Worm (Caenorhabditis elegans) whole organism, L4 larva: ENCODE results near the gene abts-2.

Experiments
- lsy-2 ChIP-seq, 2 experiments: fragments of 150-350 bp in 1 of 2; sonication (generic microtip) in 1 of 2; optimal IDR thresholded peaks; 2 replicates each; lab custom pipeline; 2014 to 2017; ENCODE audit warnings: missing biosample characterization in 2 of 2, missing genetic modification characterization in 2 of 2
- pha-4 ChIP-seq, 2 experiments: fragments of 150-350 bp in 1 of 2; fragments of 200-800 bp in 1 of 2; sonication (Bioruptor generic) in 1 of 2; IDR thresholded peaks in 1 of 2; optimal IDR thresholded peaks in 1 of 2; 2 replicates each; pipeline versions ENCODE4 v1.3.6 to Lab custom; 2014 to 2022; ENCODE audit warnings: missing genetic modification characterization in 2 of 2, missing genetic modification reagents in 2 of 2, missing biosample characterization in 1 of 2, missing compliant biosample characterization in 1 of 2
- rbr-2 ChIP-seq: sonication (generic microtip); optimal IDR thresholded peaks from 2 replicates; lab custom pipeline; 2016; ENCODE audit warnings: missing genotype, missing genetic modification characterization, missing compliant biosample characterization
- snpc-4 ChIP-seq: fragments of 150-350 bp; optimal IDR thresholded peaks from 2 replicates; lab custom pipeline; 2014; ENCODE audit warnings: missing biosample characterization, missing genetic modification characterization
- zip-11 ChIP-seq: fragments of 200-800 bp; sonication (Bioruptor generic); IDR thresholded peaks from 2 replicates; pipeline ENCODE4 v1.3.6; 2022; ENCODE audit warnings: missing genetic modification characterization, missing compliant biosample characterization

- TF ChIP-seq lsy-2 (tag; optimal IDR thresholded peaks at IDR 0.05; lab: Kevin White, UChicago) (peak in 1 of 2 experiments; percentile 33), snpc-4 (tag; lab: Kevin White, UChicago) (no peak), zip-11 (GFP tag; lab: Robert Waterston, UW) (no peak), pha-4 (GFP tag; IDR thresholded peaks at IDR 0.05; lab: Robert Waterston, UW) (no peak), pha-4 (tag; optimal IDR thresholded peaks at IDR 0.05; lab: Kevin White, UChicago) (no peak), rbr-2 (tag; lab: Kevin White, UChicago) (peak; percentile 67)
These were observed 38.8 kb upstream of the abts-2 start, which contains the start of gene selt-1.1 for ce11 chrX:11546445-11547275.
